Worm (Caenorhabditis elegans): ENCODE measurements around the gene vep-2.

vep-2 gene

ce11 chrX:3605727-3606126 is 22.4 kb upstream of the vep-2 start, which contains the start of gene C18B2.4:
TSS of gene C18B2.4 (minus strand) at chrX:3605741.
- no peak for TF ChIP-seq aly-2 (tag; optimal IDR thresholded peaks at IDR 0.05)
- no peak for TF ChIP-seq vab-15 (tag; optimal IDR thresholded peaks at IDR 0.05)
- no peak for TF ChIP-seq Y116A8C.19 (tag; optimal IDR thresholded peaks at IDR 0.05; ENCODE audit: borderline replicate concordance)
- no peak for TF ChIP-seq unc-30 (tag; optimal IDR thresholded peaks at IDR 0.05)
- TF ChIP-seq skn-1 (tag; optimal IDR thresholded peaks at IDR 0.05), result peak; percentile 84
- TF ChIP-seq dpl-1 (GFP tag; optimal IDR thresholded peaks at IDR 0.05), result peak; percentile 15 to 49 (median 29)
- TF ChIP-seq F16B12.6 (tag; optimal IDR thresholded peaks at IDR 0.05), result peak; percentile 48
- peak; percentile 57 for TF ChIP-seq fos-1 (tag; optimal IDR thresholded peaks at IDR 0.05)
- peak; percentile 68 for TF ChIP-seq nhr-47 (tag; optimal IDR thresholded peaks at IDR 0.05)
- TF ChIP-seq ztf-11 (tag; optimal IDR thresholded peaks at IDR 0.05), result peak in 1 of 2 experiments; percentile 4
- TF ChIP-seq efl-1 (optimal IDR thresholded peaks at IDR 0.05), result peak; percentile 43 to 66
- peak in 1 of 2 experiments; percentile 36 for TF ChIP-seq efl-1 (GFP tag; optimal IDR thresholded peaks at IDR 0.05 in 1 of 2)
- TF ChIP-seq lin-35 (GFP tag; optimal IDR thresholded peaks at IDR 0.05), result peak; percentile 45 to 79
- TF ChIP-seq jun-1 (tag; optimal IDR thresholded peaks at IDR 0.05), result peak; percentile 77
- no peak for TF ChIP-seq hlh-17 (GFP tag; optimal IDR thresholded peaks at IDR 0.05; ENCODE audit: borderline replicate concordance)
- TF ChIP-seq ets-5 (GFP tag; IDR thresholded peaks at IDR 0.05), result no peak
- peak; percentile 67 for TF ChIP-seq rnt-1 (tag; optimal IDR thresholded peaks at IDR 0.05)
- no peak for TF ChIP-seq pqm-1 (tag; optimal IDR thresholded peaks at IDR 0.05)
- TF ChIP-seq ama-1 (optimal IDR thresholded peaks at IDR 0.05), result no peak
- TF ChIP-seq grh-1 (GFP tag; IDR thresholded peaks at IDR 0.05), result no peak
- TF ChIP-seq lin-13 (GFP tag; optimal IDR thresholded peaks at IDR 0.05), result no peak
- no peak for TF ChIP-seq pax-3 (tag; optimal IDR thresholded peaks at IDR 0.05)
- TF ChIP-seq lin-39 (tag; optimal IDR thresholded peaks at IDR 0.05), result no peak
- TF ChIP-seq ztf-4 (tag; optimal IDR thresholded peaks at IDR 0.05), result no peak
- no peak for TF ChIP-seq nhr-28 (tag; optimal IDR thresholded peaks at IDR 0.05)
- TF ChIP-seq egl-27 (tag; optimal IDR thresholded peaks at IDR 0.05), result no peak
- TF ChIP-seq nhr-237 (tag; optimal IDR thresholded peaks at IDR 0.05), result peak; percentile 15
- no peak for TF ChIP-seq alr-1 (tag; optimal IDR thresholded peaks at IDR 0.05; ENCODE audit: borderline replicate concordance)
- TF ChIP-seq irx-1 (tag; optimal IDR thresholded peaks at IDR 0.05), result peak; percentile 23
- TF ChIP-seq ceh-8 (GFP tag; optimal IDR thresholded peaks at IDR 0.05), result no peak
- TF ChIP-seq sptf-1 (tag; optimal IDR thresholded peaks at IDR 0.05), result no peak
- TF ChIP-seq nhr-90 (tag; optimal IDR thresholded peaks at IDR 0.05; ENCODE audit: poor library complexity), result no peak
- no peak for TF ChIP-seq C34B4.2 (tag; optimal IDR thresholded peaks at IDR 0.05)
- TF ChIP-seq nhr-12 (tag; optimal IDR thresholded peaks at IDR 0.05), result no peak
- TF ChIP-seq lir-3 (tag; optimal IDR thresholded peaks at IDR 0.05; ENCODE audit: poor library complexity), result no peak
- no peak for TF ChIP-seq zag-1 (tag; optimal IDR thresholded peaks at IDR 0.05)
- no peak for TF ChIP-seq nhr-84 (tag; optimal IDR thresholded peaks at IDR 0.05)
- no peak for TF ChIP-seq hpl-2 (GFP tag; optimal IDR thresholded peaks at IDR 0.05)
- peak in 1 of 2 experiments; percentile 75 for TF ChIP-seq mdl-1 (tag; optimal IDR thresholded peaks at IDR 0.05)
- TF ChIP-seq ces-1 (GFP tag; optimal IDR thresholded peaks at IDR 0.05), result no peak
- peak; percentile 25 to 74 for TF ChIP-seq lsy-2 (tag; optimal IDR thresholded peaks at IDR 0.05)
- no peak for TF ChIP-seq hlh-4 (tag; optimal IDR thresholded peaks at IDR 0.05)
- peak; percentile 70 for TF ChIP-seq xbp-1 (tag; optimal IDR thresholded peaks at IDR 0.05)
- TF ChIP-seq sup-37 (GFP tag; optimal IDR thresholded peaks at IDR 0.05), result no peak
- TF ChIP-seq sox-4 (tag; optimal IDR thresholded peaks at IDR 0.05), result no peak
- TF ChIP-seq fkh-8 (tag; optimal IDR thresholded peaks at IDR 0.05), result peak; percentile 74
- peak; percentile 66 for TF ChIP-seq nhr-77 (tag; optimal IDR thresholded peaks at IDR 0.05)
- TF ChIP-seq tlp-1 (tag; optimal IDR thresholded peaks at IDR 0.05), result no peak
- peak; percentile 48 for TF ChIP-seq unc-86 (tag; optimal IDR thresholded peaks at IDR 0.05)
- TF ChIP-seq blmp-1 (tag; optimal IDR thresholded peaks at IDR 0.05), result peak; percentile 42
- peak; percentile 69 for TF ChIP-seq mep-1 (tag; optimal IDR thresholded peaks at IDR 0.05)
- TF ChIP-seq elt-3 (tag; optimal IDR thresholded peaks at IDR 0.05), result peak in 1 of 6 experiments; percentile 1
- no peak for TF ChIP-seq unc-130 (tag; optimal IDR thresholded peaks at IDR 0.05)
- no peak for TF ChIP-seq nhr-11 (tag; optimal IDR thresholded peaks at IDR 0.05)

Measured in whole organism, L1 larva.